Worm (Caenorhabditis elegans): ENCODE measurements around the gene acdh-13.
A peak's percentile ranks its signal among the peaks of the same experiment; 100 is the strongest.

acdh-13 gene

ce11 chrIV:8475030-8475679 lies 23.5 kb downstream of the acdh-13 start:
- TF ChIP-seq nhr-11 (tag; optimal IDR thresholded peaks at IDR 0.05) = no peak
- TF ChIP-seq elt-3 (tag; optimal IDR thresholded peaks at IDR 0.05) = peak in 2 of 6 experiments; percentile 15 to 33
- TF ChIP-seq nhr-71 (tag; optimal IDR thresholded peaks at IDR 0.05) = peak; percentile 15
- peak; percentile 39 for TF ChIP-seq lin-14 (GFP tag; optimal IDR thresholded peaks at IDR 0.05)
- TF ChIP-seq elt-2 (tag; optimal IDR thresholded peaks at IDR 0.05) = peak; percentile 66
- TF ChIP-seq tlp-1 (tag; optimal IDR thresholded peaks at IDR 0.05) = no peak
- TF ChIP-seq sptf-1 (tag; optimal IDR thresholded peaks at IDR 0.05) = no peak
- TF ChIP-seq C16A3.4 (tag; optimal IDR thresholded peaks at IDR 0.05) = no peak
- TF ChIP-seq fos-1 (tag; optimal IDR thresholded peaks at IDR 0.05) = no peak
- no peak for TF ChIP-seq dsc-1 (tag; optimal IDR thresholded peaks at IDR 0.05)
- TF ChIP-seq rnt-1 (tag; optimal IDR thresholded peaks at IDR 0.05) = peak; percentile 9
- TF ChIP-seq dpl-1 (GFP tag; optimal IDR thresholded peaks at IDR 0.05) = no peak
- no peak for TF ChIP-seq F16B12.6 (tag; optimal IDR thresholded peaks at IDR 0.05)
- no peak for TF ChIP-seq efl-1 (optimal IDR thresholded peaks at IDR 0.05)
- TF ChIP-seq efl-1 (GFP tag; optimal IDR thresholded peaks at IDR 0.05 in 1 of 2) = peak in 1 of 2 experiments; percentile 51
- peak; percentile 62 for TF ChIP-seq blmp-1 (tag; optimal IDR thresholded peaks at IDR 0.05)

- TF ChIP-seq lsy-2 (tag; optimal IDR thresholded peaks at IDR 0.05) (no peak), fos-1 (tag; optimal IDR thresholded peaks at IDR 0.05) (no peak), fkh-4 (tag; optimal IDR thresholded peaks at IDR 0.05; ENCODE audit: borderline replicate concordance) (no peak), C04F5.9 (tag; optimal IDR thresholded peaks at IDR 0.05) (no peak), grh-1 (GFP tag; IDR thresholded peaks at IDR 0.05) (no peak), F16B12.6 (tag; optimal IDR thresholded peaks at IDR 0.05) (no peak), unc-86 (tag; optimal IDR thresholded peaks at IDR 0.05) (no peak), aly-2 (tag; optimal IDR thresholded peaks at IDR 0.05) (no peak), zip-4 (GFP tag; optimal IDR thresholded peaks at IDR 0.05) (no peak), ama-1 (optimal IDR thresholded peaks at IDR 0.05) (no peak), unc-30 (tag; optimal IDR thresholded peaks at IDR 0.05) (no peak), nhr-77 (tag; optimal IDR thresholded peaks at IDR 0.05) (no peak), swsn-7 (tag; optimal IDR thresholded peaks at IDR 0.05) (no peak), hlh-4 (tag; optimal IDR thresholded peaks at IDR 0.05) (no peak), lir-3 (tag; optimal IDR thresholded peaks at IDR 0.05; ENCODE audit: poor library complexity) (no peak), hpl-2 (GFP tag; optimal IDR thresholded peaks at IDR 0.05) (no peak), ets-5 (GFP tag; IDR thresholded peaks at IDR 0.05) (no peak), nhr-19 (GFP tag; conservative IDR thresholded peaks at IDR 0.05) (no peak), lin-13 (GFP tag; optimal IDR thresholded peaks at IDR 0.05) (no peak)
Measured at ce11 chrIV:8473756-8474155, 24.9 kb downstream of the acdh-13 start, which contains the start of gene C28C12.11. Gene C28C12.11, plus strand, starts transcription at chrIV:8474056.

- TF ChIP-seq ceh-88 (GFP tag; IDR thresholded peaks at IDR 0.05) (no peak), zip-4 (GFP tag; optimal IDR thresholded peaks at IDR 0.05) (no peak), hlh-4 (tag; optimal IDR thresholded peaks at IDR 0.05) (no peak), tbx-2 (tag; optimal IDR thresholded peaks at IDR 0.05) (no peak), nhr-11 (tag; optimal IDR thresholded peaks at IDR 0.05) (no peak), nhr-90 (tag; optimal IDR thresholded peaks at IDR 0.05; ENCODE audit: poor library complexity) (no peak), nhr-12 (tag; optimal IDR thresholded peaks at IDR 0.05) (no peak), unc-130 (tag; optimal IDR thresholded peaks at IDR 0.05) (no peak), ztf-11 (tag; optimal IDR thresholded peaks at IDR 0.05) (no peak), pax-3 (tag; optimal IDR thresholded peaks at IDR 0.05) (no peak), nhr-84 (tag; optimal IDR thresholded peaks at IDR 0.05) (no peak), nhr-28 (tag; optimal IDR thresholded peaks at IDR 0.05) (no peak), lin-13 (GFP tag; optimal IDR thresholded peaks at IDR 0.05) (no peak), C16A3.4 (tag; optimal IDR thresholded peaks at IDR 0.05) (no peak), pqm-1 (tag; optimal IDR thresholded peaks at IDR 0.05) (no peak), unc-62 (GFP tag; optimal IDR thresholded peaks at IDR 0.05) (no peak), tlp-1 (tag; optimal IDR thresholded peaks at IDR 0.05) (no peak), ceh-90 (tag; optimal IDR thresholded peaks at IDR 0.05) (no peak)
Measured at ce11 chrIV:8472493-8472892, 26.1 kb downstream of the acdh-13 start, which contains the start of gene oat-1. Gene oat-1, minus strand, starts transcription at chrIV:8472593.

Data from whole organism, L1 larva.